Fruit fly (Drosophila melanogaster): ENCODE results near the gene CG4565.

CG4565 gene

dm6 chr3R:10863446-10863819 is 10.9 kb downstream of the CG4565 start (continued):
- TF ChIP-seq CG12236 (GFP tag; optimal IDR thresholded peaks at IDR 0.05) (no peak), pnt (GFP tag; optimal IDR thresholded peaks at IDR 0.05) (no peak), CG34224 (GFP tag; IDR thresholded peaks at IDR 0.05; ENCODE audit: partially characterized antibody) (no peak), lmd (GFP tag; IDR thresholded peaks at IDR 0.05) (peak; percentile 28; the same call in 1 of the 2 replicates), CG5953 (GFP tag; IDR thresholded peaks at IDR 0.05) (no peak), croc (GFP tag; conservative IDR thresholded peaks at IDR 0.05) (no peak), CG11695 (GFP tag; IDR thresholded peaks at IDR 0.05) (no peak), Sox100B (GFP tag; optimal IDR thresholded peaks at IDR 0.05) (no peak), Neu2 (GFP tag; optimal IDR thresholded peaks at IDR 0.05; ENCODE audit: borderline replicate concordance) (peak; percentile 37), nerfin-1 (tag; optimal IDR thresholded peaks at IDR 0.05) (no peak), Mad (GFP tag; optimal IDR thresholded peaks at IDR 0.05) (no peak), trh (GFP tag; optimal IDR thresholded peaks at IDR 0.05) (no peak), bab2 (GFP tag; optimal IDR thresholded peaks at IDR 0.05) (no peak), Dref (GFP tag; IDR thresholded peaks at IDR 0.05) (no peak), Trl (optimal IDR thresholded peaks at IDR 0.05) (no peak), Trl (GFP tag; optimal IDR thresholded peaks at IDR 0.05) (peak; percentile 46), ftz-f1 (GFP tag; optimal IDR thresholded peaks at IDR 0.05) (no peak), CG17385 (GFP tag; optimal IDR thresholded peaks at IDR 0.05) (no peak), Gsc (GFP tag; IDR thresholded peaks at IDR 0.05) (no peak), CG10565 (GFP tag; optimal IDR thresholded peaks at IDR 0.05) (no peak), CG31388 (GFP tag; optimal IDR thresholded peaks at IDR 0.05) (no peak), pb (GFP tag; optimal IDR thresholded peaks at IDR 0.05) (no peak), tx (GFP tag; optimal IDR thresholded peaks at IDR 0.05) (no peak), CG9609 (GFP tag; optimal IDR thresholded peaks at IDR 0.05) (peak; percentile 20), CG8478 (optimal IDR thresholded peaks at IDR 0.05) (no peak), NFAT (GFP tag; IDR thresholded peaks at IDR 0.05) (no peak), CG11456 (GFP tag; IDR thresholded peaks at IDR 0.05) (no peak), HLH54F (GFP tag; optimal IDR thresholded peaks at IDR 0.05) (no peak), sens-2 (GFP tag; IDR thresholded peaks at IDR 0.05) (no peak), Hmr (GFP tag; optimal IDR thresholded peaks at IDR 0.05) (no peak), Taf1 (GFP tag; IDR thresholded peaks at IDR 0.05) (no peak), Optix (GFP tag; IDR thresholded peaks at IDR 0.05) (0 out of 3 replicates have a peak, but pooled peaks have one; percentile 32), Kr (GFP tag; optimal IDR thresholded peaks at IDR 0.05) (no peak), Antp (GFP tag; optimal IDR thresholded peaks at IDR 0.05) (peak; percentile 6), CG11247 (GFP tag; IDR thresholded peaks at IDR 0.05) (no peak), CG9215 (GFP tag; IDR thresholded peaks at IDR 0.05) (no peak), CG14667 (GFP tag; IDR thresholded peaks at IDR 0.05) (no peak), CG6254 (GFP tag; optimal IDR thresholded peaks at IDR 0.05) (no peak), CG7786 (GFP tag; optimal IDR thresholded peaks at IDR 0.05) (peak; percentile 17), dmrt99B (tag; optimal IDR thresholded peaks at IDR 0.05) (no peak), bsh (GFP tag; optimal IDR thresholded peaks at IDR 0.05) (no peak), Mes4 (GFP tag; optimal IDR thresholded peaks at IDR 0.05) (no peak), CG33213 (GFP tag; optimal IDR thresholded peaks at IDR 0.05) (no peak), hbn (GFP tag; IDR thresholded peaks at IDR 0.05; ENCODE audit: partially characterized antibody) (no peak), ci (GFP tag; IDR thresholded peaks at IDR 0.05) (no peak), CrebB (tag; optimal IDR thresholded peaks at IDR 0.05) (no peak), CG1792 (GFP tag; optimal IDR thresholded peaks at IDR 0.05) (no peak), CG15269 (tag; optimal IDR thresholded peaks at IDR 0.05) (no peak), Meics (GFP tag; optimal IDR thresholded peaks at IDR 0.05) (peak; percentile 1), ara (GFP tag; IDR thresholded peaks at IDR 0.05) (no peak), CG12942 (GFP tag; optimal IDR thresholded peaks at IDR 0.05) (no peak), Fer3 (tag; optimal IDR thresholded peaks at IDR 0.05) (no peak), CG1603 (tag; optimal IDR thresholded peaks at IDR 0.05) (no peak), crp (GFP tag; optimal IDR thresholded peaks at IDR 0.05) (no peak)

Data from whole organism, embryonic.